Fruit fly (Drosophila melanogaster) whole organism, embryonic: ENCODE results near the gene CG33969.

Source experiments
- Ada2b ChIP-seq: fragments of 200-800 bp; sonication (Bioruptor generic); IDR thresholded peaks from 2 replicates; pipeline ENCODE4 v1.3.6; 2022; ENCODE audit warnings: missing biosample characterization, missing genetic modification characterization
- Antp ChIP-seq: fragments of 200-800 bp; sonication (Bioruptor generic); optimal IDR thresholded peaks from 3 replicates; lab custom pipeline; 2016; ENCODE audit warnings: missing biosample characterization, missing genetic modification characterization
- CG10147 ChIP-seq: fragments of 200-800 bp; sonication (Bioruptor generic); optimal IDR thresholded peaks from 2 replicates; lab custom pipeline; 2019; ENCODE audit warnings: missing biosample characterization, mild to moderate bottlenecking, missing genetic modification characterization, moderate library complexity
- CG10366 ChIP-seq: fragments of 200-800 bp; sonication (Bioruptor generic); IDR thresholded peaks from 2 replicates; pipeline ENCODE4 v1.3.6; 2022; ENCODE audit warnings: missing biosample characterization, missing genetic modification characterization
- CG10979 ChIP-seq: fragments of 200-800 bp; sonication (Bioruptor generic); optimal IDR thresholded peaks from 2 replicates; lab custom pipeline; 2018; ENCODE audit warnings: missing biosample characterization, mild to moderate bottlenecking, missing genetic modification characterization, moderate library complexity
- CG11723 ChIP-seq: fragments of 200-800 bp; sonication (Bioruptor generic); optimal IDR thresholded peaks from 2 replicates; lab custom pipeline; 2017; ENCODE audit warnings: missing biosample characterization, mild to moderate bottlenecking, missing genetic modification characterization
- CG12155 ChIP-seq: fragments of 200-800 bp; sonication (Bioruptor generic); optimal IDR thresholded peaks from 3 replicates; lab custom pipeline; 2016; ENCODE audit warnings: missing biosample characterization, missing genetic modification characterization
- CG12769 ChIP-seq: fragments of 200-800 bp; sonication (Bioruptor generic); optimal IDR thresholded peaks from 2 replicates; lab custom pipeline; 2019; ENCODE audit warnings: missing biosample characterization, mild to moderate bottlenecking, missing genetic modification characterization, moderate library complexity
- CG13287 ChIP-seq: fragments of 200-800 bp; sonication (Bioruptor generic); IDR thresholded peaks from 2 replicates; pipeline ENCODE4 v1.3.6; 2022; ENCODE audit warnings: missing biosample characterization, missing genetic modification characterization; ENCODE audit not compliant: partially characterized antibody
- CG13424 ChIP-seq: fragments of 200-800 bp; sonication (Bioruptor generic); optimal IDR thresholded peaks from 2 replicates; lab custom pipeline; 2019; ENCODE audit warnings: missing biosample characterization, mild to moderate bottlenecking, missing genetic modification characterization, moderate library complexity
- CG1792 ChIP-seq: fragments of 200-800 bp; sonication (Bioruptor generic); optimal IDR thresholded peaks from 2 replicates; lab custom pipeline; 2016; ENCODE audit warnings: missing biosample characterization, missing genetic modification characterization
- CG18619 ChIP-seq: fragments of 200-800 bp; sonication (Bioruptor generic); optimal IDR thresholded peaks from 3 replicates; lab custom pipeline; 2017; ENCODE audit warnings: missing biosample characterization, mild to moderate bottlenecking, missing genetic modification characterization
- CG18764 ChIP-seq: fragments of 200-800 bp; sonication (Bioruptor generic); optimal IDR thresholded peaks from 3 replicates; lab custom pipeline; 2016; ENCODE audit warnings: missing biosample characterization, missing genetic modification characterization
- CG2202 ChIP-seq: fragments of 200-800 bp; sonication (Bioruptor generic); optimal IDR thresholded peaks from 2 replicates; lab custom pipeline; 2018; ENCODE audit warnings: missing biosample characterization, mild to moderate bottlenecking, missing genetic modification characterization
- CG33557 ChIP-seq: fragments of 200-800 bp; sonication (Bioruptor generic); optimal IDR thresholded peaks from 2 replicates; lab custom pipeline; 2019; ENCODE audit warnings: missing biosample characterization, mild to moderate bottlenecking, missing genetic modification characterization, moderate library complexity
- CG4404 ChIP-seq: fragments of 200-800 bp; sonication (Bioruptor generic); IDR thresholded peaks from 2 replicates; pipeline ENCODE4 v1.3.6; 2022; ENCODE audit warnings: missing biosample characterization, missing genetic modification characterization
- CG5245 ChIP-seq: fragments of 200-800 bp; sonication (Bioruptor generic); optimal IDR thresholded peaks from 3 replicates; lab custom pipeline; 2016; ENCODE audit warnings: missing biosample characterization, missing genetic modification characterization
- CG6683 ChIP-seq: fragments of 200-800 bp; sonication (Bioruptor generic); optimal IDR thresholded peaks from 2 replicates; lab custom pipeline; 2017; ENCODE audit warnings: missing biosample characterization, mild to moderate bottlenecking, missing genetic modification characterization, missing genetic modification reagents
- CG7357 ChIP-seq: fragments of 200-800 bp; sonication (Bioruptor generic); IDR thresholded peaks from 3 replicates; pipeline ENCODE4 v1.3.6; 2022; ENCODE audit warnings: missing biosample characterization, missing genetic modification characterization
- Dek ChIP-seq: fragments of 200-800 bp; sonication (Bioruptor generic); optimal IDR thresholded peaks from 3 replicates; lab custom pipeline; 2019; ENCODE audit warnings: missing biosample characterization, mild to moderate bottlenecking, missing genetic modification characterization, moderate library complexity
- Dip3 ChIP-seq: fragments of 200-800 bp; sonication (Bioruptor generic); optimal IDR thresholded peaks from 3 replicates; lab custom pipeline; 2016; ENCODE audit warnings: missing biosample characterization, missing genetic modification characterization
- Doc3 ChIP-seq: fragments of 200-800 bp; sonication (Bioruptor generic); IDR thresholded peaks from 3 replicates; pipeline ENCODE4 v1.3.6; 2022; ENCODE audit warnings: missing biosample characterization, missing genetic modification characterization; ENCODE audit not compliant: partially characterized antibody
- Ets97D ChIP-seq: fragments of 200-800 bp; sonication (Bioruptor generic); optimal IDR thresholded peaks from 3 replicates; lab custom pipeline; 2016; ENCODE audit warnings: missing biosample characterization, missing genetic modification characterization
- HHEX ChIP-seq: fragments of 200-800 bp; sonication (Bioruptor generic); optimal IDR thresholded peaks from 3 replicates; lab custom pipeline; 2017; ENCODE audit warnings: missing biosample characterization, mild to moderate bottlenecking, missing genetic modification characterization, missing genetic modification reagents
- MBD-R2 ChIP-seq: fragments of 200-800 bp; sonication (Bioruptor generic); IDR thresholded peaks from 2 replicates; pipeline ENCODE4 v1.3.6; 2022; ENCODE audit warnings: missing biosample characterization, missing genetic modification characterization
- NfI ChIP-seq: fragments of 200-800 bp; sonication (Bioruptor generic); optimal IDR thresholded peaks from 3 replicates; lab custom pipeline; 2018; ENCODE audit warnings: missing biosample characterization, mild to moderate bottlenecking, missing genetic modification characterization, moderate library complexity
- Oaz ChIP-seq: fragments of 200-800 bp; sonication (Bioruptor generic); IDR thresholded peaks from 2 replicates; pipeline ENCODE4 v1.3.6; 2022; ENCODE audit warnings: missing biosample characterization, missing genetic modification characterization
- Pdp1 ChIP-seq, 2 experiments: fragments of 200-800 bp; sonication (Bioruptor generic); optimal IDR thresholded peaks; 3 replicates each; lab custom pipeline; 2016; ENCODE audit warnings: missing biosample characterization in 2 of 2, missing genetic modification characterization in 2 of 2, mild to moderate bottlenecking in 1 of 2, moderate library complexity in 1 of 2
- Stat92E ChIP-seq, 3 experiments: fragments of >200 bp in 2 of 3; fragments of 200-800 bp in 1 of 3; sonication (Bioruptor generic) in 1 of 3; optimal IDR thresholded peaks; 2 replicates each; lab custom pipeline; 2017 to 2019; ENCODE audit warnings: missing biosample characterization in 3 of 3, missing genetic modification characterization in 3 of 3, mild to moderate bottlenecking in 1 of 3, moderate library complexity in 1 of 3
- bab2 ChIP-seq: fragments of 200-800 bp; sonication (Bioruptor generic); optimal IDR thresholded peaks from 2 replicates; lab custom pipeline; 2016; ENCODE audit warnings: missing biosample characterization, missing genetic modification characterization
- br ChIP-seq: fragments of >200 bp; optimal IDR thresholded peaks from 2 replicates; lab custom pipeline; 2017
- btn ChIP-seq: fragments of 200-800 bp; sonication (Bioruptor generic); optimal IDR thresholded peaks from 2 replicates; lab custom pipeline; 2016; ENCODE audit warnings: missing biosample characterization, missing genetic modification characterization
- dimm ChIP-seq: fragments of 200-800 bp; sonication (Bioruptor generic); IDR thresholded peaks from 2 replicates; pipeline ENCODE4 v1.3.6; 2022; ENCODE audit warnings: missing biosample characterization, missing genetic modification characterization
- emc ChIP-seq: fragments of 200-800 bp; sonication (Bioruptor generic); optimal IDR thresholded peaks from 2 replicates; lab custom pipeline; 2016; ENCODE audit warnings: missing biosample characterization, missing genetic modification characterization
- ems ChIP-seq: fragments of 200-800 bp; sonication (Bioruptor generic); optimal IDR thresholded peaks from 3 replicates; lab custom pipeline; 2016; ENCODE audit warnings: missing biosample characterization, missing genetic modification characterization
- en ChIP-seq: fragments of 200-800 bp; sonication (Bioruptor generic); optimal IDR thresholded peaks from 2 replicates; lab custom pipeline; 2016; ENCODE audit warnings: missing biosample characterization, missing genetic modification characterization
- eyg ChIP-seq: fragments of 200-800 bp; sonication (Bioruptor generic); optimal IDR thresholded peaks from 3 replicates; lab custom pipeline; 2016; ENCODE audit warnings: missing biosample characterization, missing genetic modification characterization
- gsb ChIP-seq: fragments of 200-800 bp; sonication (Bioruptor generic); IDR thresholded peaks from 2 replicates; pipeline ENCODE4 v1.3.6; 2022; ENCODE audit warnings: missing biosample characterization, missing genetic modification characterization
- lov ChIP-seq, 2 experiments: fragments of 200-800 bp in 1 of 2; fragments of >200 bp in 1 of 2; sonication (Bioruptor generic) in 1 of 2; IDR thresholded peaks in 1 of 2; optimal IDR thresholded peaks in 1 of 2; 2 replicates in 1 of 2; 3 replicates in 1 of 2; pipeline versions ENCODE4 v1.3.6 to Lab custom; 2017 to 2022; ENCODE audit warnings: missing biosample characterization in 1 of 2, missing genetic modification characterization in 1 of 2
- nmo ChIP-seq: fragments of 200-800 bp; sonication (Bioruptor generic); optimal IDR thresholded peaks from 2 replicates; lab custom pipeline; 2018; ENCODE audit warnings: missing biosample characterization, mild to moderate bottlenecking, missing genetic modification characterization, moderate library complexity
- org-1 ChIP-seq: fragments of 200-800 bp; sonication (Bioruptor generic); optimal IDR thresholded peaks from 2 replicates; lab custom pipeline; 2017; ENCODE audit warnings: missing biosample characterization, missing genetic modification characterization
- p53 ChIP-seq: fragments of 200-800 bp; sonication (Bioruptor generic); optimal IDR thresholded peaks from 2 replicates; lab custom pipeline; 2016; ENCODE audit warnings: missing biosample characterization, missing genetic modification characterization
- pnt ChIP-seq: fragments of 200-800 bp; sonication (Bioruptor generic); optimal IDR thresholded peaks from 3 replicates; lab custom pipeline; 2016; ENCODE audit warnings: missing biosample characterization, missing genetic modification characterization
- pros ChIP-seq: fragments of 200-800 bp; sonication (Bioruptor generic); optimal IDR thresholded peaks from 3 replicates; lab custom pipeline; 2019; ENCODE audit warnings: missing biosample characterization, mild to moderate bottlenecking, missing genetic modification characterization, moderate library complexity
- pum ChIP-seq: fragments of 200-800 bp; sonication (Bioruptor generic); optimal IDR thresholded peaks from 2 replicates; lab custom pipeline; 2016; ENCODE audit warnings: missing biosample characterization, missing genetic modification characterization
- sna ChIP-seq: fragments of 200-800 bp; sonication (Bioruptor generic); IDR thresholded peaks from 2 replicates; pipeline ENCODE4 v1.3.6; 2022; ENCODE audit warnings: missing biosample characterization, missing genetic modification characterization; ENCODE audit not compliant: partially characterized antibody
- tio ChIP-seq: fragments of 200-800 bp; sonication (Bioruptor generic); optimal IDR thresholded peaks from 2 replicates; lab custom pipeline; 2017; ENCODE audit warnings: missing biosample characterization, missing genetic modification characterization, inconsistent platforms
- unpg ChIP-seq: fragments of 200-800 bp; sonication (Bioruptor generic); optimal IDR thresholded peaks from 3 replicates; lab custom pipeline; 2018; ENCODE audit warnings: missing biosample characterization, mild to moderate bottlenecking, missing genetic modification characterization, moderate library complexity

CG33969 gene

dm6 chr3L:20347762-20348580, 45.4 kb downstream of the CG33969 start, which contains the start of the genes Rbbp5 and eRF1 (continued):
- TF ChIP-seq CG33557 (GFP tag; lab: Kevin White, UChicago): peak; percentile 55
- TF ChIP-seq CG13287: peak; percentile 86
- peak; percentile 52 for TF ChIP-seq CG5245 (GFP tag; lab: Kevin White, UChicago)
- TF ChIP-seq CG6683 (GFP tag; lab: Kevin White, UChicago): no peak
- TF ChIP-seq pnt (GFP tag; lab: Kevin White, UChicago): peak; percentile 57
- TF ChIP-seq CG11723 (GFP tag; lab: Kevin White, UChicago): peak; percentile 30
- TF ChIP-seq Pdp1 (GFP tag; optimal IDR thresholded peaks at IDR 0.05; lab: Kevin White, UChicago): peak; percentile 53 to 61
- no peak for TF ChIP-seq lov (optimal IDR thresholded peaks at IDR 0.05; lab: Kevin White, UChicago)
- peak; percentile 64; the same call in 2 of the 3 replicates for TF ChIP-seq lov (GFP tag; IDR thresholded peaks at IDR 0.05; lab: Robert Waterston, UW)
- TF ChIP-seq gsb (GFP tag; lab: Robert Waterston, UW): no peak; the same call in 1 of the 2 replicates
- TF ChIP-seq en (GFP tag; lab: Kevin White, UChicago): no peak
- peak; percentile 49; the same call in 2 of the 3 replicates for TF ChIP-seq CG7357
- peak; percentile 54 for TF ChIP-seq Ets97D
- TF ChIP-seq Doc3 (GFP tag; lab: Robert Waterston, UW): peak; percentile 74
- no peak for TF ChIP-seq Stat92E (GFP tag; optimal IDR thresholded peaks at IDR 0.05; lab: Kevin White, UChicago)
- TF ChIP-seq CG10147 (GFP tag; lab: Kevin White, UChicago): peak; percentile 69
- peak; percentile 81 for TF ChIP-seq sna
- peak; percentile 69 for TF ChIP-seq Oaz (GFP tag; lab: Robert Waterston, UW)
- TF ChIP-seq CG1792 (GFP tag; lab: Kevin White, UChicago): no peak
- peak; percentile 58 for TF ChIP-seq ems
- TF ChIP-seq CG10979 (tag; lab: Kevin White, UChicago): peak; percentile 63
- peak; percentile 85 for TF ChIP-seq nmo (GFP tag; lab: Kevin White, UChicago)
- no peak; the same call in 1 of the 2 replicates for TF ChIP-seq CG10366 (GFP tag; lab: Robert Waterston, UW)
- TF ChIP-seq CG12155 (GFP tag; lab: Kevin White, UChicago): peak; percentile 78
- peak; percentile 83 for TF ChIP-seq CG13424 (tag; lab: Kevin White, UChicago)
- peak; percentile 63 for TF ChIP-seq NfI (GFP tag; lab: Kevin White, UChicago)
- TF ChIP-seq Dip3 (GFP tag; lab: Kevin White, UChicago): peak; percentile 51
- no peak for TF ChIP-seq HHEX (GFP tag; lab: Kevin White, UChicago)
- TF ChIP-seq pum (GFP tag; lab: Kevin White, UChicago): peak; percentile 32
- TF ChIP-seq tio (GFP tag; lab: Kevin White, UChicago): no peak
- no peak for TF ChIP-seq CG2202 (tag; lab: Kevin White, UChicago)
- TF ChIP-seq Dek (tag; lab: Kevin White, UChicago): peak; percentile 72
- TF ChIP-seq Ada2b (GFP tag; lab: Robert Waterston, UW): peak; percentile 57; the same call in 1 of the 2 replicates
- TF ChIP-seq dimm: no peak
- no peak for TF ChIP-seq CG4404 (GFP tag; lab: Robert Waterston, UW)
- peak; percentile 10 for TF ChIP-seq CG12769 (tag; lab: Kevin White, UChicago)
- TF ChIP-seq CG18764 (GFP tag; lab: Kevin White, UChicago): peak; percentile 71
- no peak for TF ChIP-seq org-1
- no peak for TF ChIP-seq pros (GFP tag; lab: Kevin White, UChicago)
- no peak for TF ChIP-seq btn (GFP tag; lab: Kevin White, UChicago)
- TF ChIP-seq bab2 (GFP tag; lab: Kevin White, UChicago): peak; percentile 60
- peak; percentile 70 for TF ChIP-seq MBD-R2 (GFP tag; lab: Robert Waterston, UW)
- TF ChIP-seq emc: peak; percentile 9
- TF ChIP-seq p53 (GFP tag; lab: Kevin White, UChicago): no peak
- TF ChIP-seq br (lab: Kevin White, UChicago): no peak
- TF ChIP-seq unpg (GFP tag; lab: Kevin White, UChicago): peak; percentile 73
- TF ChIP-seq CG18619: peak; percentile 40
- no peak for TF ChIP-seq eyg
- TF ChIP-seq Antp (GFP tag; lab: Kevin White, UChicago): peak; percentile 53
